Worm (Caenorhabditis elegans) whole organism, L3 larva: Measurements from ENCODE around the gene ech-4.
A peak's percentile ranks its signal among the peaks of the same experiment; 100 is the strongest.

Experiments
- R02D3.7 ChIP-seq: fragments of 150-350 bp; optimal IDR thresholded peaks from 2 replicates; lab custom pipeline; 2014; ENCODE audit warnings: missing biosample characterization, missing genetic modification characterization
- ZK546.5 ChIP-seq: sonication (generic microtip); optimal IDR thresholded peaks from 2 replicates; lab custom pipeline; 2017; ENCODE audit warnings: missing biosample characterization, missing genetic modification characterization
- aly-2 ChIP-seq: fragments of 150-350 bp; optimal IDR thresholded peaks from 2 replicates; lab custom pipeline; 2014; ENCODE audit warnings: missing biosample characterization, missing genetic modification characterization
- ama-1 ChIP-seq: fragments of 150-350 bp; optimal IDR thresholded peaks from 2 replicates; lab custom pipeline; 2018
- ceh-28 ChIP-seq: fragments of 150-350 bp; optimal IDR thresholded peaks from 2 replicates; lab custom pipeline; 2014; ENCODE audit warnings: missing biosample characterization, missing genetic modification reagents, missing genetic modification characterization
- ceh-9 ChIP-seq: sonication (generic microtip); optimal IDR thresholded peaks from 2 replicates; lab custom pipeline; 2018; ENCODE audit warnings: missing biosample characterization, missing genetic modification characterization
- daf-12 ChIP-seq: fragments of 150-350 bp; optimal IDR thresholded peaks from 2 replicates; lab custom pipeline; 2014; ENCODE audit warnings: missing biosample characterization, missing genetic modification reagents, missing genetic modification characterization
- egl-5 ChIP-seq: fragments of 150-350 bp; optimal IDR thresholded peaks from 2 replicates; lab custom pipeline; 2017; ENCODE audit warnings: missing biosample characterization, missing genetic modification reagents, missing genetic modification characterization, inconsistent platforms
- elt-1 ChIP-seq: fragments of 150-350 bp; optimal IDR thresholded peaks from 2 replicates; lab custom pipeline; 2014; ENCODE audit warnings: missing biosample characterization, missing genetic modification characterization
- elt-2 ChIP-seq: sonication (generic microtip); optimal IDR thresholded peaks from 2 replicates; lab custom pipeline; 2016; ENCODE audit warnings: missing genetic modification reagents, mild to moderate bottlenecking, missing genetic modification characterization, missing compliant biosample characterization
- elt-3 ChIP-seq, 3 experiments: fragments of 150-350 bp in 1 of 3; sonication (generic microtip) in 2 of 3; optimal IDR thresholded peaks; 2 replicates in 2 of 3; 4 replicates in 1 of 3; lab custom pipeline; 2014 to 2017; ENCODE audit warnings: missing biosample characterization in 3 of 3, missing genetic modification characterization in 3 of 3
- eor-1 ChIP-seq, 2 experiments: fragments of 150-350 bp; optimal IDR thresholded peaks; 2 replicates each; lab custom pipeline; 2014 to 2018; ENCODE audit warnings: missing biosample characterization in 2 of 2, missing genetic modification characterization in 2 of 2
- fkh-2 ChIP-seq: fragments of 150-350 bp; optimal IDR thresholded peaks from 2 replicates; lab custom pipeline; 2014; ENCODE audit warnings: missing biosample characterization, missing genetic modification reagents, missing genetic modification characterization
- fos-1 ChIP-seq: fragments of 150-350 bp; optimal IDR thresholded peaks from 2 replicates; lab custom pipeline; 2014; ENCODE audit warnings: missing biosample characterization, missing genetic modification characterization
- hmg-11 ChIP-seq: sonication (generic microtip); optimal IDR thresholded peaks from 2 replicates; lab custom pipeline; 2016; ENCODE audit warnings: missing genetic modification characterization, missing compliant biosample characterization
- jun-1 ChIP-seq: fragments of 150-350 bp; optimal IDR thresholded peaks from 2 replicates; lab custom pipeline; 2014; ENCODE audit warnings: missing biosample characterization, missing genetic modification reagents, missing genetic modification characterization
- lin-15B ChIP-seq: fragments of 150-350 bp; optimal IDR thresholded peaks from 2 replicates; lab custom pipeline; 2014; ENCODE audit warnings: missing biosample characterization, missing genetic modification characterization
- lin-39 ChIP-seq: fragments of 150-350 bp; optimal IDR thresholded peaks from 2 replicates; lab custom pipeline; 2018; ENCODE audit warnings: missing biosample characterization, missing genetic modification reagents, missing genetic modification characterization
- lsy-12 ChIP-seq: sonication (generic microtip); optimal IDR thresholded peaks from 2 replicates; lab custom pipeline; 2016; ENCODE audit warnings: mild to moderate bottlenecking, missing genetic modification characterization, missing compliant biosample characterization
- mdl-1 ChIP-seq: fragments of 150-350 bp; optimal IDR thresholded peaks from 2 replicates; lab custom pipeline; 2014; ENCODE audit warnings: missing biosample characterization, missing genetic modification characterization
- nfya-1 ChIP-seq: sonication (generic microtip); optimal IDR thresholded peaks from 2 replicates; lab custom pipeline; 2017; ENCODE audit warnings: missing genetic modification characterization, mild to moderate bottlenecking, missing compliant biosample characterization, antibody characterized with exemption, moderate library complexity; ENCODE audit not compliant: insufficient read depth
- nhr-11 ChIP-seq: fragments of 150-350 bp; optimal IDR thresholded peaks from 2 replicates; lab custom pipeline; 2014; ENCODE audit warnings: missing biosample characterization, missing genetic modification characterization
- nhr-12 ChIP-seq: fragments of 150-350 bp; optimal IDR thresholded peaks from 2 replicates; lab custom pipeline; 2014; ENCODE audit warnings: missing biosample characterization, missing genetic modification characterization
- nhr-237 ChIP-seq: fragments of 150-350 bp; optimal IDR thresholded peaks from 2 replicates; lab custom pipeline; 2014; ENCODE audit warnings: missing biosample characterization, missing genetic modification characterization
- nhr-25 ChIP-seq: sonication (generic microtip); optimal IDR thresholded peaks from 2 replicates; lab custom pipeline; 2017; ENCODE audit warnings: missing biosample characterization, missing genetic modification characterization
- nhr-28 ChIP-seq: fragments of 150-350 bp; optimal IDR thresholded peaks from 2 replicates; lab custom pipeline; 2014; ENCODE audit warnings: missing biosample characterization, missing genetic modification characterization
- nhr-43 ChIP-seq: sonication (generic microtip); optimal IDR thresholded peaks from 2 replicates; lab custom pipeline; 2016; ENCODE audit warnings: mild to moderate bottlenecking, missing genetic modification characterization, missing compliant biosample characterization; ENCODE audit not compliant: poor library complexity, severe bottlenecking
- nhr-67 ChIP-seq: fragments of 150-350 bp; optimal IDR thresholded peaks from 2 replicates; lab custom pipeline; 2014; ENCODE audit warnings: missing biosample characterization, missing genetic modification characterization
- nhr-77 ChIP-seq: fragments of 150-350 bp; optimal IDR thresholded peaks from 2 replicates; lab custom pipeline; 2014; ENCODE audit warnings: missing biosample characterization, missing genetic modification characterization
- pha-4 ChIP-seq: fragments of 150-350 bp; optimal IDR thresholded peaks from 2 replicates; lab custom pipeline; 2014; ENCODE audit warnings: missing biosample characterization, missing genetic modification reagents, missing genetic modification characterization
- pqm-1 ChIP-seq: fragments of 150-350 bp; optimal IDR thresholded peaks from 2 replicates; lab custom pipeline; 2017; ENCODE audit warnings: missing biosample characterization, missing genetic modification characterization, inconsistent platforms
- sea-2 ChIP-seq: fragments of 150-350 bp; sonication (generic microtip); optimal IDR thresholded peaks from 4 replicates; lab custom pipeline; 2014; ENCODE audit warnings: missing biosample characterization, missing genetic modification reagents, missing genetic modification characterization
- skn-1 ChIP-seq: fragments of 150-350 bp; optimal IDR thresholded peaks from 2 replicates; lab custom pipeline; 2014; ENCODE audit warnings: missing biosample characterization, missing genetic modification characterization
- snpc-4 ChIP-seq: fragments of 150-350 bp; optimal IDR thresholded peaks from 2 replicates; lab custom pipeline; 2014; ENCODE audit warnings: missing biosample characterization, missing genetic modification characterization
- tbx-2 ChIP-seq: sonication (generic microtip); optimal IDR thresholded peaks from 2 replicates; lab custom pipeline; 2016; ENCODE audit warnings: mild to moderate bottlenecking, missing genetic modification characterization, missing compliant biosample characterization
- unc-39 ChIP-seq: sonication (generic microtip); optimal IDR thresholded peaks from 4 replicates; lab custom pipeline; 2017; ENCODE audit warnings: missing biosample characterization, missing genetic modification characterization
- unc-62 ChIP-seq: fragments of 150-350 bp; sonication (generic microtip); optimal IDR thresholded peaks from 4 replicates; lab custom pipeline; 2014; ENCODE audit warnings: missing biosample characterization, missing genetic modification reagents, missing genetic modification characterization
- zag-1 ChIP-seq: fragments of 150-350 bp; optimal IDR thresholded peaks from 2 replicates; lab custom pipeline; 2014; ENCODE audit warnings: missing biosample characterization, missing genetic modification characterization
- ztf-4 ChIP-seq: fragments of 150-350 bp; optimal IDR thresholded peaks from 2 replicates; lab custom pipeline; 2014; ENCODE audit warnings: missing biosample characterization, missing genetic modification characterization

Gene ech-4

DNA sequence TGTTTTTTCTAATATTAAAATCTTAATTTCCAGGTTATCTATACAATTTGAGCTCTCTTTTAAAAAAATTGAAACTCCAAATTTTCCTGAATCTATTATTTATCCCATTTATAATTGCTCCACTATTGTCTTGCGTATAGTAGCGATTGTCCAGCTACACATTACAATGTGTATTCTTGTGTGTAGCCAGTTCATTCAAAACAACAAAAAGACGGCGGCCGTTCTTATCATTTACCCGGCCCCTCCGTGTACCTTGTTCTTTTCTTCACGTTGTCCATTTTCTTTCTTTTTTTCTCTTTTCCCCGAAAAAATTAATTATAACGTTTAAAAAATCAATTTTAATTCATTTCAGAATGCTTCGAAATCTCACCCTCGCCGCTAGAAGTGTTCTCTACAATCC, at the start of gene ech-4:
Gene ech-4, plus strand, starts transcription at position 353 of the 400 bp plus-strand sequence.
- TF ChIP-seq eor-1 (tag; optimal IDR thresholded peaks at IDR 0.05; lab: Kevin White, UChicago) (no peak), lin-15B (tag; lab: Kevin White, UChicago) (no peak), elt-1 (tag; lab: Kevin White, UChicago) (no peak), jun-1 (tag; lab: Kevin White, UChicago) (peak; percentile 3), pqm-1 (no peak), sea-2 (GFP tag; lab: Kevin White, UChicago) (no peak), pha-4 (tag; lab: Kevin White, UChicago) (peak; percentile 11), ztf-4 (tag; lab: Kevin White, UChicago) (no peak), unc-39 (tag; lab: Kevin White, UChicago) (no peak), mdl-1 (tag; lab: Kevin White, UChicago) (no peak), daf-12 (tag; lab: Kevin White, UChicago) (no peak), elt-3 (tag; optimal IDR thresholded peaks at IDR 0.05; lab: Kevin White, UChicago) (no peak), fkh-2 (tag; lab: Kevin White, UChicago) (no peak), elt-2 (peak; percentile 47), ama-1 (lab: Kevin White, UChicago) (no peak), unc-62 (no peak), nhr-12 (tag; lab: Kevin White, UChicago) (no peak)

DNA sequence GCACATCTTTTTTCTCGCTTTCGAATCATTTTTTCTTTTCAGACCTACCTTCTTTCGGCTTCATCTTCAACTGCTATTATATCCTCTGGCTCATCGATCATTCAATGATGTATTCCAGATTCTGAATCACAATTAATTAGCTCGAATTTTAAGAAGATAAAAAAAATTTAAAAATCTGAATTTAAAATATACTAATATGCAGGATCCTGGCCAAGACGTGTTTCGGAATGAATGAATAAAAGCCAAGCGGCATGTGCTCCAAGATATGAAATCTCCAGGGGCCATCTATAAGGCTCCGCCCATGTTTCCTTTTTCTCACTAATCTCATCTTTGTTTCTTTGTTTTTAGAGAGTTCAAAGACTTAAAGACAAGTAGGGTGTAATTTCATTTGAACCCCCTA, 42.8 kb upstream of the ech-4 start, which contains the start of gene mpz-1:
Gene mpz-1, minus strand, starts transcription at position 101 of the 400 bp plus-strand sequence.
- no peak for TF ChIP-seq unc-62
- TF ChIP-seq unc-39 (tag; lab: Kevin White, UChicago): no peak

DNA sequence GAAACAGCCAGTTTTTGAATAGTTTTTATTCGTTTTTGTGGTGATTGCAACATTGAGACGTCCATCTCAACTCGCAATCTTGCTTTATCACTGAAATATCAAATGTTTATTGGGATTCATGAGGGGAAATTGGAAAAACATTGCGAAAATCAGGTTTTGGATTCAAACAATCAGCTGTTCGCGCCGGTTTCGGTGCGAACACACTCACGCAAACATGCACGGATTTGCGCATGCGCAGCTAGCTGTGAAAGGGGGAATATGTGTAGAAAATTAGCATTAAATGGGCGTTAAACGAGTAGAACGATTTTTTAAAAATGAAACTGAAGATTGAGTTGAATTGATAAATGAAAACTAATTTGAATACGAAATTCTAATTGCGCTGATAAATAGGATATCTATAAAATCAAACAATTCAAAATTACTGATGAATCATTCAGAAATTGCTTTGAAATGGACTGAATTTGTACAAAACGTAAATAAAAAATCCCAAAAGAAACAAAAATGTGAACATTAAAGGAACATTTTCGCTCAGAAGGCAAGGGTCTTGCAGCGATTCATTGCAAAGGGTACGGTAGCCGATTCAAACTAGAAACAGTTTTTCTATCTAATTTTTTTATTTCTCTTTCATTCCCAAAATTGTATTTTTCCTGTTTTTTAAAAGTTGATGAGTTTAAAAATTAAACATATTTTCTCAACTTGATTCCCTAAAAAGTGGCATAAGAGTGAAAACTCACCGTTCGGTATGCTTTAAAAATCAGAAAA, 37.4 kb upstream of the ech-4 start, which contains the start of gene ect-2:
Gene ect-2, minus strand, starts transcription at position 762 of the 762 bp plus-strand sequence.
- TF ChIP-seq nhr-25 (tag; lab: Kevin White, UChicago) (peak; percentile 37), skn-1 (tag; lab: Kevin White, UChicago) (no peak), nhr-77 (tag; lab: Kevin White, UChicago) (no peak), nfya-1 (tag; lab: Kevin White, UChicago) (peak; percentile 34), snpc-4 (tag; lab: Kevin White, UChicago) (no peak), lin-15B (tag; lab: Kevin White, UChicago) (peak; percentile 5), nhr-11 (tag; lab: Kevin White, UChicago) (no peak), egl-5 (tag; lab: Kevin White, UChicago) (no peak)

DNA sequence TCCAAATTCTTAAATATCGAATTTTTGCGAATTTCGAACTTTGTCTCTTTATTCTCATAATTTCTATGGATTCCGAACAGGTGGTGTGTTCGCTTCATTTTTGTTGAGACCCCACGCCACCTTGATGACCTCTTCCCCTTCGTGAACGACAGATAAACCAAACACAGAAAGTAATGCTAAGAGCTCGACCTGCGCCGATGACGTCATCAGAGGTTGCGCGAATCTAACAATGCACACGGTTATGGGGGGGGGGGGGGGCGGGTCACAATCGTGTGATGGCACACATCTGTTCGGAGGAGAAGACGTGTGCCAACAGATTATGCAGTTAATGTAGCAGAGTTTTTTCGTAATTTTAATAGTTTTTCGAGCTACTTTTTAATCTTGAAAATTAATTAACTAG, 36.6 kb upstream of the ech-4 start:
- no peak for TF ChIP-seq nhr-12 (tag; lab: Kevin White, UChicago)
- TF ChIP-seq snpc-4 (tag; lab: Kevin White, UChicago): no peak
- TF ChIP-seq hmg-11 (tag; lab: Kevin White, UChicago): no peak
- no peak for TF ChIP-seq ztf-4 (tag; lab: Kevin White, UChicago)
- TF ChIP-seq ceh-9 (tag; lab: Kevin White, UChicago): no peak

DNA sequence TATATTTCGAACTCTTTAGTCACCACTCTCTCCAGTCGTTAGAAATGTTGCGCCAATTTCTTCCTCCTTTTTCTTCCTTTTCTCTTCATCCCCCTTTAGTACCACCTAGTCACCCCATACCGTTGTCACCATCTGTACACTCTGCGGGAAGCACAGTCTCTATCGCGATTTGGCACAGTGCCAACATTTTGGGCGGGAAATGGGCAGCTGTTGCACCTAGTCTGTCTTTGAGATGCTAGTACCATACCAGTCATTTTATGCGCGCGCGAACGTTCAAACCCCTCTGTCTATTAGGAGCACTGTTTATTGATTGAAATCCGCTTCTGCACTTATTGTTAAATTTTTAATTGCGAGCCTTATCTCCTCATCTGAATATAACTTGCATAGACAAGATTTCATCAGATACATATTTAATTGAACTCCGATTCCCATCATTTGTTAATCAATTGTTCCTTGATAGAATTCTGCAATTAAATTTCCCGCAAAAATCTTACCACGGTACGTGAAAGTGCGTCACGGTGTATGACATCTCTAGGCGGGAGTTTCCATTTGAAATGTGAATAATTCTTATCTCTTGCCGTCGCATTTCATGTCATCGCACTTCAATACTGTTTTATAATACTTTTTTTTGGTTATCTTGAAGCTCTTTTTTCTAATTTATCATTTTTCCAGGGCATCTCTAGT, 35.9 kb upstream of the ech-4 start, which contains the start of gene cdl-1:
Gene cdl-1, plus strand, starts transcription at position 673 of the 684 bp plus-strand sequence.
- TF ChIP-seq unc-62 (no peak), nhr-67 (tag; lab: Kevin White, UChicago) (no peak), lin-39 (tag; lab: Kevin White, UChicago) (peak; percentile 19), elt-3 (tag; optimal IDR thresholded peaks at IDR 0.05; lab: Kevin White, UChicago) (no peak), skn-1 (tag; lab: Kevin White, UChicago) (no peak), elt-2 (peak; percentile 59), nhr-237 (tag; lab: Kevin White, UChicago) (no peak), ZK546.5 (tag; lab: Kevin White, UChicago) (no peak), nhr-12 (tag; lab: Kevin White, UChicago) (no peak), lin-15B (tag; lab: Kevin White, UChicago) (peak; percentile 75), lsy-12 (no peak), elt-1 (tag; lab: Kevin White, UChicago) (no peak), fkh-2 (tag; lab: Kevin White, UChicago) (no peak), zag-1 (no peak), egl-5 (tag; lab: Kevin White, UChicago) (peak; percentile 8), R02D3.7 (tag; lab: Kevin White, UChicago) (peak; percentile 23), ceh-28 (tag; lab: Kevin White, UChicago) (no peak), nhr-25 (tag; lab: Kevin White, UChicago) (peak; percentile 67), snpc-4 (tag; lab: Kevin White, UChicago) (peak; percentile 80), fos-1 (tag; lab: Kevin White, UChicago) (no peak), jun-1 (tag; lab: Kevin White, UChicago) (no peak), sea-2 (GFP tag; lab: Kevin White, UChicago) (no peak), tbx-2 (tag; lab: Kevin White, UChicago) (no peak), pha-4 (tag; lab: Kevin White, UChicago) (peak; percentile 76), hmg-11 (tag; lab: Kevin White, UChicago) (peak; percentile 39), daf-12 (tag; lab: Kevin White, UChicago) (no peak), nhr-28 (tag; lab: Kevin White, UChicago) (no peak), ztf-4 (tag; lab: Kevin White, UChicago) (no peak), aly-2 (no peak), unc-39 (tag; lab: Kevin White, UChicago) (no peak), nhr-43 (tag; lab: Kevin White, UChicago) (no peak)
